Worm (Caenorhabditis elegans): ENCODE measurements around the gene C45E5.1.

C45E5.1 gene

ce11 chrIV:5744114-5744513 lies at the start of gene C45E5.1:
Gene C45E5.1 (plus strand): TSS chrIV:5744403.
- no peak for TF ChIP-seq F13C5.2 (tag; optimal IDR thresholded peaks at IDR 0.05)
- TF ChIP-seq aly-1 (tag; optimal IDR thresholded peaks at IDR 0.05) = no peak
- TF ChIP-seq hmg-4 (GFP tag; optimal IDR thresholded peaks at IDR 0.05) = no peak
- no peak for TF ChIP-seq ama-1 (optimal IDR thresholded peaks at IDR 0.05)
- no peak for TF ChIP-seq B0310.2 (tag; optimal IDR thresholded peaks at IDR 0.05)
- no peak for TF ChIP-seq sea-1 (GFP tag; conservative IDR thresholded peaks at IDR 0.05)
- TF ChIP-seq hnd-1 (tag; optimal IDR thresholded peaks at IDR 0.05) = no peak
- TF ChIP-seq ceh-13 (GFP tag; optimal IDR thresholded peaks at IDR 0.05) = no peak
- no peak for TF ChIP-seq flt-1 (GFP tag; IDR thresholded peaks at IDR 0.05)
- no peak for TF ChIP-seq hmbx-1 (tag; optimal IDR thresholded peaks at IDR 0.05)

ce11 chrIV:5700372-5700771 lies 43.8 kb upstream of the C45E5.1 start:
- no peak for TF ChIP-seq hmg-4 (GFP tag; optimal IDR thresholded peaks at IDR 0.05)
- no peak for TF ChIP-seq tbx-37 (GFP tag; conservative IDR thresholded peaks at IDR 0.05)
- TF ChIP-seq aly-1 (tag; optimal IDR thresholded peaks at IDR 0.05) = no peak
- TF ChIP-seq pes-1 (GFP tag; IDR thresholded peaks at IDR 0.05) = no peak
- no peak for TF ChIP-seq ceh-13 (GFP tag; optimal IDR thresholded peaks at IDR 0.05)
- TF ChIP-seq ama-1 (optimal IDR thresholded peaks at IDR 0.05) = no peak
- TF ChIP-seq flt-1 (GFP tag; IDR thresholded peaks at IDR 0.05) = no peak
- no peak for TF ChIP-seq tra-4 (tag; optimal IDR thresholded peaks at IDR 0.05)
- no peak for TF ChIP-seq F13C5.2 (tag; optimal IDR thresholded peaks at IDR 0.05)
- no peak for TF ChIP-seq scrt-1 (GFP tag; IDR thresholded peaks at IDR 0.05)
- TF ChIP-seq hnd-1 (tag; optimal IDR thresholded peaks at IDR 0.05) = no peak
- no peak for TF ChIP-seq sea-1 (GFP tag; conservative IDR thresholded peaks at IDR 0.05)
- no peak for TF ChIP-seq ets-7 (tag; optimal IDR thresholded peaks at IDR 0.05)
- TF ChIP-seq hmbx-1 (tag; optimal IDR thresholded peaks at IDR 0.05) = no peak
- no peak for TF ChIP-seq B0310.2 (tag; optimal IDR thresholded peaks at IDR 0.05)
- TF ChIP-seq ceh-36 (tag; optimal IDR thresholded peaks at IDR 0.05) = no peak
- no peak for TF ChIP-seq tbx-11 (GFP tag; IDR thresholded peaks at IDR 0.05)

ce11 chrIV:5701646-5702045 lies 42.6 kb upstream of the C45E5.1 start:
- TF ChIP-seq F13C5.2 (tag; optimal IDR thresholded peaks at IDR 0.05) = no peak
- TF ChIP-seq hmbx-1 (tag; optimal IDR thresholded peaks at IDR 0.05) = no peak
- no peak for TF ChIP-seq ets-7 (tag; optimal IDR thresholded peaks at IDR 0.05)
- TF ChIP-seq tbx-11 (GFP tag; IDR thresholded peaks at IDR 0.05) = no peak
- no peak for TF ChIP-seq ceh-36 (tag; optimal IDR thresholded peaks at IDR 0.05)
- TF ChIP-seq aly-1 (tag; optimal IDR thresholded peaks at IDR 0.05) = no peak
- no peak for TF ChIP-seq scrt-1 (GFP tag; IDR thresholded peaks at IDR 0.05)

ce11 chrIV:5703443-5703842 lies 40.8 kb upstream of the C45E5.1 start, which contains the start of the genes C55C3.73 and perm-5:
Gene C55C3.73 (minus strand): TSS chrIV:5703451.
Gene perm-5 (minus strand): TSS chrIV:5703468.
- TF ChIP-seq flt-1 (GFP tag; IDR thresholded peaks at IDR 0.05) = no peak
- TF ChIP-seq hnd-1 (tag; optimal IDR thresholded peaks at IDR 0.05) = no peak
- no peak for TF ChIP-seq ama-1 (optimal IDR thresholded peaks at IDR 0.05)
- no peak for TF ChIP-seq sea-1 (GFP tag; conservative IDR thresholded peaks at IDR 0.05)
- no peak for TF ChIP-seq tra-4 (tag; optimal IDR thresholded peaks at IDR 0.05)
- TF ChIP-seq B0310.2 (tag; optimal IDR thresholded peaks at IDR 0.05) = no peak
- no peak for TF ChIP-seq hmbx-1 (tag; optimal IDR thresholded peaks at IDR 0.05)
- TF ChIP-seq tbx-11 (GFP tag; IDR thresholded peaks at IDR 0.05) = no peak
- no peak for TF ChIP-seq ceh-36 (tag; optimal IDR thresholded peaks at IDR 0.05)
- TF ChIP-seq ets-7 (tag; optimal IDR thresholded peaks at IDR 0.05) = no peak
- no peak for TF ChIP-seq hmg-4 (GFP tag; optimal IDR thresholded peaks at IDR 0.05)

- TF ChIP-seq aly-1 (tag; optimal IDR thresholded peaks at IDR 0.05) (no peak), tra-4 (tag; optimal IDR thresholded peaks at IDR 0.05) (no peak), hmg-4 (GFP tag; optimal IDR thresholded peaks at IDR 0.05) (no peak), B0310.2 (tag; optimal IDR thresholded peaks at IDR 0.05) (no peak), tbx-37 (GFP tag; conservative IDR thresholded peaks at IDR 0.05) (no peak), flt-1 (GFP tag; IDR thresholded peaks at IDR 0.05) (no peak), ceh-13 (GFP tag; optimal IDR thresholded peaks at IDR 0.05) (no peak), hnd-1 (tag; optimal IDR thresholded peaks at IDR 0.05) (no peak), ama-1 (optimal IDR thresholded peaks at IDR 0.05) (no peak), pes-1 (GFP tag; IDR thresholded peaks at IDR 0.05) (no peak), sea-1 (GFP tag; conservative IDR thresholded peaks at IDR 0.05) (no peak), hmbx-1 (tag; optimal IDR thresholded peaks at IDR 0.05) (no peak), ets-7 (tag; optimal IDR thresholded peaks at IDR 0.05) (no peak), scrt-1 (GFP tag; IDR thresholded peaks at IDR 0.05) (no peak)
Observed at ce11 chrIV:5703917-5704316, 40.3 kb upstream of the C45E5.1 start.

- TF ChIP-seq flt-1 (GFP tag; IDR thresholded peaks at IDR 0.05) (no peak), F13C5.2 (tag; optimal IDR thresholded peaks at IDR 0.05) (no peak), sea-1 (GFP tag; conservative IDR thresholded peaks at IDR 0.05) (no peak), hmg-4 (GFP tag; optimal IDR thresholded peaks at IDR 0.05) (no peak), hnd-1 (tag; optimal IDR thresholded peaks at IDR 0.05) (no peak), aly-1 (tag; optimal IDR thresholded peaks at IDR 0.05) (no peak), tra-4 (tag; optimal IDR thresholded peaks at IDR 0.05) (no peak), scrt-1 (GFP tag; IDR thresholded peaks at IDR 0.05) (no peak), ceh-36 (tag; optimal IDR thresholded peaks at IDR 0.05) (no peak), hmbx-1 (tag; optimal IDR thresholded peaks at IDR 0.05) (no peak), ceh-13 (GFP tag; optimal IDR thresholded peaks at IDR 0.05) (no peak), pes-1 (GFP tag; IDR thresholded peaks at IDR 0.05) (no peak), ama-1 (optimal IDR thresholded peaks at IDR 0.05) (no peak), tbx-37 (GFP tag; conservative IDR thresholded peaks at IDR 0.05) (no peak), tbx-11 (GFP tag; IDR thresholded peaks at IDR 0.05) (no peak), B0310.2 (tag; optimal IDR thresholded peaks at IDR 0.05) (no peak), ets-7 (tag; optimal IDR thresholded peaks at IDR 0.05) (no peak)
Observed at ce11 chrIV:5706603-5707002, 37.6 kb upstream of the C45E5.1 start.

ce11 chrIV:5708796-5709195 lies 35.4 kb upstream of the C45E5.1 start, which contains the start of gene C55C3.1:
Gene C55C3.1 (plus strand): TSS chrIV:5709096.
- no peak for TF ChIP-seq ets-7 (tag; optimal IDR thresholded peaks at IDR 0.05)
- no peak for TF ChIP-seq B0310.2 (tag; optimal IDR thresholded peaks at IDR 0.05)
- no peak for TF ChIP-seq F13C5.2 (tag; optimal IDR thresholded peaks at IDR 0.05)
- no peak for TF ChIP-seq tbx-11 (GFP tag; IDR thresholded peaks at IDR 0.05)
- no peak for TF ChIP-seq hnd-1 (tag; optimal IDR thresholded peaks at IDR 0.05)
